Worm (Caenorhabditis elegans) whole organism, L1 larva: ENCODE measurements around the gene C29F7.3.

ENCODE experiments used
- C16A3.4 ChIP-seq: fragments of 150-350 bp; optimal IDR thresholded peaks from 2 replicates; lab custom pipeline; 2014; ENCODE audit warnings: missing biosample characterization, missing genetic modification characterization
- F16B12.6 ChIP-seq: fragments of 150-350 bp; optimal IDR thresholded peaks from 2 replicates; lab custom pipeline; 2014; ENCODE audit warnings: missing biosample characterization, missing genetic modification characterization
- blmp-1 ChIP-seq: fragments of 150-350 bp; optimal IDR thresholded peaks from 2 replicates; lab custom pipeline; 2014; ENCODE audit warnings: missing biosample characterization, missing genetic modification characterization
- ceh-82 ChIP-seq, 3 experiments: fragments of 150-350 bp in 1 of 3; sonication (generic microtip) in 2 of 3; optimal IDR thresholded peaks; 2 replicates each; lab custom pipeline; 2014 to 2017; ENCODE audit warnings: missing biosample characterization in 3 of 3, missing genetic modification characterization in 3 of 3
- ceh-88 ChIP-seq: fragments of 200-800 bp; sonication (Bioruptor generic); IDR thresholded peaks from 2 replicates; pipeline ENCODE4 v1.3.6; 2022; ENCODE audit warnings: missing genetic modification characterization, missing compliant biosample characterization
- ces-1 ChIP-seq: fragments of 150-350 bp; optimal IDR thresholded peaks from 2 replicates; lab custom pipeline; 2014; ENCODE audit warnings: missing biosample characterization, missing genetic modification reagents, missing genetic modification characterization
- dpl-1 ChIP-seq, 3 experiments: fragments of 150-350 bp in 2 of 3; sonication (generic microtip) in 1 of 3; optimal IDR thresholded peaks; 2 replicates each; lab custom pipeline; 2014 to 2017; ENCODE audit warnings: missing biosample characterization in 3 of 3, missing genetic modification characterization in 3 of 3, missing genetic modification reagents in 3 of 3
- dsc-1 ChIP-seq: sonication (generic microtip); optimal IDR thresholded peaks from 2 replicates; lab custom pipeline; 2016; ENCODE audit warnings: mild to moderate bottlenecking, missing genetic modification characterization, missing compliant biosample characterization
- efl-1 ChIP-seq, 4 experiments: fragments of 150-350 bp; optimal IDR thresholded peaks in 3 of 4; peaks in 1 of 4; 1 replicate in 1 of 4; 2 replicates in 3 of 4; lab custom pipeline; 2014; ENCODE audit warnings: missing biosample characterization in 2 of 4, missing genetic modification characterization in 2 of 4, missing genetic modification reagents in 2 of 4
- egl-13 ChIP-seq: sonication (generic microtip); optimal IDR thresholded peaks from 2 replicates; lab custom pipeline; 2016; ENCODE audit warnings: missing genotype, missing genetic modification reagents, missing genetic modification characterization, missing compliant biosample characterization
- fkh-10 ChIP-seq: sonication (generic microtip); optimal IDR thresholded peaks from 2 replicates; lab custom pipeline; 2017; ENCODE audit warnings: missing biosample characterization, missing genetic modification reagents, missing genetic modification characterization
- fkh-8 ChIP-seq: sonication (generic microtip); optimal IDR thresholded peaks from 2 replicates; lab custom pipeline; 2016; ENCODE audit warnings: mild to moderate bottlenecking, missing genetic modification characterization, missing compliant biosample characterization
- grh-1 ChIP-seq: fragments of 200-800 bp; sonication (Bioruptor generic); IDR thresholded peaks from 2 replicates; pipeline ENCODE4 v1.3.6; 2022; ENCODE audit warnings: missing genetic modification reagents, missing genetic modification characterization, missing compliant biosample characterization
- hlh-4 ChIP-seq: sonication (generic microtip); optimal IDR thresholded peaks from 2 replicates; lab custom pipeline; 2016; ENCODE audit warnings: mild to moderate bottlenecking, missing genetic modification characterization, missing compliant biosample characterization
- hpl-2 ChIP-seq: fragments of 150-350 bp; optimal IDR thresholded peaks from 2 replicates; lab custom pipeline; 2014; ENCODE audit warnings: missing biosample characterization, missing genetic modification reagents, missing genetic modification characterization
- irx-1 ChIP-seq: sonication (generic microtip); optimal IDR thresholded peaks from 2 replicates; lab custom pipeline; 2016; ENCODE audit warnings: missing genetic modification characterization, missing compliant biosample characterization
- lin-14 ChIP-seq: fragments of 200-800 bp; sonication (Bioruptor generic); optimal IDR thresholded peaks from 2 replicates; lab custom pipeline; 2018; ENCODE audit warnings: mild to moderate bottlenecking, missing genetic modification characterization, moderate library complexity, missing compliant biosample characterization
- lin-39 ChIP-seq: fragments of 150-350 bp; optimal IDR thresholded peaks from 2 replicates; lab custom pipeline; 2014; ENCODE audit warnings: missing biosample characterization, missing genetic modification reagents, missing genetic modification characterization
- lsy-2 ChIP-seq, 2 experiments: fragments of 150-350 bp; optimal IDR thresholded peaks; 2 replicates each; lab custom pipeline; 2014; ENCODE audit warnings: missing biosample characterization in 2 of 2, missing genetic modification characterization in 2 of 2
- mdl-1 ChIP-seq, 2 experiments: fragments of 150-350 bp; optimal IDR thresholded peaks; 2 replicates each; lab custom pipeline; 2014 to 2017; ENCODE audit warnings: missing biosample characterization in 2 of 2, missing genetic modification characterization in 2 of 2, inconsistent platforms in 1 of 2
- mep-1 ChIP-seq: fragments of 150-350 bp; optimal IDR thresholded peaks from 2 replicates; lab custom pipeline; 2014; ENCODE audit warnings: missing biosample characterization, missing genetic modification characterization
- nhr-11 ChIP-seq: fragments of 150-350 bp; optimal IDR thresholded peaks from 2 replicates; lab custom pipeline; 2014; ENCODE audit warnings: missing biosample characterization, missing genetic modification characterization
- nhr-12 ChIP-seq: sonication (generic microtip); optimal IDR thresholded peaks from 2 replicates; lab custom pipeline; 2017; ENCODE audit warnings: missing biosample characterization, missing genetic modification characterization
- nhr-47 ChIP-seq: sonication (generic microtip); optimal IDR thresholded peaks from 2 replicates; lab custom pipeline; 2016; ENCODE audit warnings: mild to moderate bottlenecking, missing genetic modification characterization, moderate library complexity, missing compliant biosample characterization
- nhr-77 ChIP-seq: fragments of 150-350 bp; optimal IDR thresholded peaks from 2 replicates; lab custom pipeline; 2014; ENCODE audit warnings: missing biosample characterization, missing genetic modification characterization
- nhr-84 ChIP-seq: sonication (generic microtip); optimal IDR thresholded peaks from 2 replicates; lab custom pipeline; 2017; ENCODE audit warnings: missing biosample characterization, missing genetic modification characterization
- nhr-85 ChIP-seq: sonication (generic microtip); peaks from one replicate; lab custom pipeline; 2016; ENCODE audit warnings: missing genetic modification characterization, inconsistent platforms, missing compliant biosample characterization
- pax-3 ChIP-seq: fragments of 200-800 bp; sonication (Bioruptor generic); optimal IDR thresholded peaks from 2 replicates; lab custom pipeline; 2018; ENCODE audit warnings: mild to moderate bottlenecking, missing genetic modification characterization, moderate library complexity, missing compliant biosample characterization
- pqm-1 ChIP-seq: sonication (generic microtip); optimal IDR thresholded peaks from 3 replicates; lab custom pipeline; 2017; ENCODE audit warnings: missing biosample characterization, missing genetic modification characterization
- rnt-1 ChIP-seq: sonication (generic microtip); optimal IDR thresholded peaks from 2 replicates; lab custom pipeline; 2016; ENCODE audit warnings: mild to moderate bottlenecking, missing genetic modification characterization, moderate library complexity, missing compliant biosample characterization
- snpc-4 ChIP-seq: fragments of 150-350 bp; optimal IDR thresholded peaks from 2 replicates; lab custom pipeline; 2014; ENCODE audit warnings: missing biosample characterization, missing genetic modification characterization
- sox-4 ChIP-seq: sonication (generic microtip); optimal IDR thresholded peaks from 2 replicates; lab custom pipeline; 2016; ENCODE audit warnings: missing genetic modification characterization, missing compliant biosample characterization
- sup-37 ChIP-seq: fragments of 200-800 bp; sonication (Bioruptor generic); optimal IDR thresholded peaks from 2 replicates; lab custom pipeline; 2018; ENCODE audit warnings: mild to moderate bottlenecking, missing genetic modification characterization, missing compliant biosample characterization
- swsn-7 ChIP-seq: sonication (generic microtip); optimal IDR thresholded peaks from 2 replicates; lab custom pipeline; 2016; ENCODE audit warnings: missing genetic modification characterization, missing compliant biosample characterization
- tbx-2 ChIP-seq: sonication (generic microtip); optimal IDR thresholded peaks from 2 replicates; lab custom pipeline; 2016; ENCODE audit warnings: missing genetic modification characterization, missing compliant biosample characterization
- tlp-1 ChIP-seq: fragments of 150-350 bp; optimal IDR thresholded peaks from 2 replicates; lab custom pipeline; 2014; ENCODE audit warnings: missing biosample characterization, missing genetic modification characterization
- unc-130 ChIP-seq: fragments of 150-350 bp; optimal IDR thresholded peaks from 2 replicates; lab custom pipeline; 2017; ENCODE audit warnings: missing biosample characterization, missing genetic modification characterization, inconsistent platforms
- unc-30 ChIP-seq: sonication (generic microtip); optimal IDR thresholded peaks from 2 replicates; lab custom pipeline; 2017; ENCODE audit warnings: missing biosample characterization, missing genetic modification characterization
- xbp-1 ChIP-seq: sonication (generic microtip); optimal IDR thresholded peaks from 2 replicates; lab custom pipeline; 2016; ENCODE audit warnings: missing genetic modification characterization, missing compliant biosample characterization
- ztf-11 ChIP-seq, 2 experiments: sonication (generic microtip); optimal IDR thresholded peaks; 2 replicates each; lab custom pipeline; 2016 to 2017; ENCODE audit warnings: missing genetic modification characterization in 2 of 2, missing biosample characterization in 1 of 2, missing compliant biosample characterization in 1 of 2

The C29F7.3 gene

DNA sequence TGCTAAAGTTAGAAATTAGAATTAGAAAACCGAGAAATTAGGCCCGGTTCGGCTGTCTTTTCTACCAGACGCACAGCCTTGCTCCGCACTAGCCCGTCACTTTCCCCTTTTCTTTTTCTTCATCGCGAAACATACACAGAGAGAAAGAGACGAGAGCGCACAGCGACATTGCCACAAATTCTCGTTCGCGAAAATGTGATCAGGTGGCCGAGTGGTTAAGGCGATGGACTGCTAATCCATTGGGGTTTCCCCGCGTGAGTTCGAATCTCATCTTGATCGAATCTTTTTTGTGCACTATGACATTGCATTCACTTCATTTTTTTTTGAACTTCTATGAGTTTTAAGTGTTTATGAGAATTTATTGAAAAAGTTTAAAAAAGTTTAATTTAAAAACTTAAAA is 22.7 kb upstream of the C29F7.3 start (continued):
- peak; percentile 29 for TF ChIP-seq nhr-77
- TF ChIP-seq lsy-2 (tag; optimal IDR thresholded peaks at IDR 0.05; lab: Kevin White, UChicago) = peak; percentile 5 to 44
- peak; percentile 25 for TF ChIP-seq lin-14
- no peak for TF ChIP-seq irx-1 (tag; lab: Kevin White, UChicago)
- TF ChIP-seq hpl-2 (GFP tag; lab: Kevin White, UChicago) = no peak
- TF ChIP-seq C16A3.4 (tag; lab: Kevin White, UChicago) = peak; percentile 58
- TF ChIP-seq mep-1 (tag; lab: Kevin White, UChicago) = peak; percentile 35
- peak; percentile 48 for TF ChIP-seq tbx-2 (tag; lab: Kevin White, UChicago)
- peak; percentile 9 to 48 (median 45) for TF ChIP-seq ceh-82 (tag; optimal IDR thresholded peaks at IDR 0.05; lab: Kevin White, UChicago)
- no peak for TF ChIP-seq nhr-84
- peak; percentile 79 for TF ChIP-seq nhr-47 (tag; lab: Kevin White, UChicago)
- no peak for TF ChIP-seq nhr-11 (tag; lab: Kevin White, UChicago)
- peak in 1 of 2 experiments; percentile 24 for TF ChIP-seq ztf-11 (tag; optimal IDR thresholded peaks at IDR 0.05; lab: Kevin White, UChicago)
- peak; percentile 30 for TF ChIP-seq xbp-1 (tag; lab: Kevin White, UChicago)
- peak; percentile 43 for TF ChIP-seq egl-13 (tag; lab: Kevin White, UChicago)
- TF ChIP-seq ceh-88 (GFP tag; lab: Robert Waterston, UW) = peak; percentile 30; the same call in 1 of the 2 replicates
- no peak for TF ChIP-seq nhr-12 (tag; lab: Kevin White, UChicago)
- TF ChIP-seq mdl-1 (tag; optimal IDR thresholded peaks at IDR 0.05; lab: Kevin White, UChicago) = peak in 1 of 2 experiments; percentile 44
- TF ChIP-seq unc-130 = no peak
- TF ChIP-seq efl-1 (optimal IDR thresholded peaks at IDR 0.05; lab: Kevin White, UChicago) = no peak
- peak in 1 of 2 experiments; percentile 41 for TF ChIP-seq efl-1 (GFP tag; optimal IDR thresholded peaks at IDR 0.05 in 1 of 2; lab: Kevin White, UChicago)
- no peak for TF ChIP-seq pax-3 (tag; lab: Kevin White, UChicago)
- TF ChIP-seq tlp-1 (tag; lab: Kevin White, UChicago) = no peak
- no peak for TF ChIP-seq hlh-4 (tag; lab: Kevin White, UChicago)
- TF ChIP-seq sox-4 (tag; lab: Kevin White, UChicago) = peak; percentile 33
- TF ChIP-seq F16B12.6 (tag; lab: Kevin White, UChicago) = no peak
- no peak for TF ChIP-seq dpl-1 (GFP tag; optimal IDR thresholded peaks at IDR 0.05; lab: Kevin White, UChicago)
- no peak for TF ChIP-seq unc-30 (tag; lab: Kevin White, UChicago)
- peak; percentile 24 for TF ChIP-seq swsn-7 (tag; lab: Kevin White, UChicago)
- TF ChIP-seq blmp-1 (tag; lab: Kevin White, UChicago) = no peak
- TF ChIP-seq ces-1 (GFP tag; lab: Kevin White, UChicago) = no peak
- peak; percentile 59 for TF ChIP-seq rnt-1 (tag; lab: Kevin White, UChicago)
- TF ChIP-seq fkh-8 = peak; percentile 47
- TF ChIP-seq lin-39 (tag; lab: Kevin White, UChicago) = no peak
- TF ChIP-seq pqm-1 (tag; lab: Kevin White, UChicago) = no peak

DNA sequence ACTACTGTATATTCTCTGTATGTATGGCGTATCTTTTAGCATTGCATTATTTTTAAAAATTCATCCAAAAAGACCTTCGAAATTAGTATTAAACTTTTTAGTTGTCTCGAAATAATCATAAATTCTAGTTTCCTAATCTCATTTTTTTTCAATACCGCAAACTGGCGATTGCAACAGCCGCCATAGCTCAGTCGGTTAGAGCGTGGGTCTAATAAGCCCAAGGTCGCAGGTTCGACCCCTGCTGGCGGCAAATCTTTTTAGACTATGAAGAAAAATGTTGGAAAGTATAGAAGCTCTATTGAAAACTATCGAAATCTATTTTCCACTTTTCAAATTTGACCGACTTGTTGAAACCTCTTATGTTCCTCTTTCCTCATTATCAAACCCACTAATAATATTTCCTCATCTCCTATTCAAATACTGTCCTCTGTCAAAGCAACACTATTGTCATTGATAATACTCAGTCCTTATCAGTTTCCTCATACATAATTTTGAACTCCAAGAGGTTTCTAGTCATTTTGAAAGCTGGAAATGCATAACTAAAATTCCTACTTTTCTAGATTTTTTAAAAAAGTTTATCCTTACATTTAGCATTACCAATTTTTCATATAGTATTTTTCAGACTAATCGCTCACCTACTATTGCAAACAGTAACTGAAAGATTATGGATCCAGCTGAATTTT is 16.2 kb upstream of the C29F7.3 start, which contains the start of gene jmjd-3.3:
Gene jmjd-3.3 (plus strand): TSS at position 633 of the 683 bp plus-strand sequence.
- TF ChIP-seq efl-1 (optimal IDR thresholded peaks at IDR 0.05; lab: Kevin White, UChicago) (no peak), efl-1 (GFP tag; optimal IDR thresholded peaks at IDR 0.05 in 1 of 2; lab: Kevin White, UChicago) (peak in 1 of 2 experiments; percentile 43), grh-1 (GFP tag; lab: Robert Waterston, UW) (no peak)
- TF ChIP-seq, all 84 proteins: peak for 1

- TF ChIP-seq snpc-4 (tag; lab: Kevin White, UChicago) = no peak
- peak; percentile 21 for TF ChIP-seq dsc-1 (tag; lab: Kevin White, UChicago)
- TF ChIP-seq nhr-85 (tag; lab: Kevin White, UChicago) = no peak
- TF ChIP-seq ceh-82 (tag; optimal IDR thresholded peaks at IDR 0.05; lab: Kevin White, UChicago) = no peak
- TF ChIP-seq fkh-10 (GFP tag; lab: Kevin White, UChicago) = no peak
- TF ChIP-seq sup-37 (GFP tag; lab: Kevin White, UChicago) = no peak
- TF ChIP-seq, all 84 proteins: peak for 1
Observed at ce11 chrX:13435116-13435515, 15.4 kb upstream of the C29F7.3 start.
